Fruit fly (Drosophila melanogaster) whole organism, embryonic: Measurements from ENCODE around the gene teq.
A peak's percentile ranks its signal among the peaks of the same experiment; 100 is the strongest.

Experiments used
- Antp ChIP-seq: fragments of 200-800 bp; sonication (Bioruptor generic); optimal IDR thresholded peaks from 3 replicates; lab custom pipeline; 2016; ENCODE audit warnings: missing biosample characterization, missing genetic modification characterization
- CG10267 ChIP-seq: fragments of 200-800 bp; sonication (Bioruptor generic); optimal IDR thresholded peaks from 2 replicates; lab custom pipeline; 2018; ENCODE audit warnings: missing biosample characterization, mild to moderate bottlenecking, missing genetic modification characterization, moderate library complexity
- CG10321 ChIP-seq: fragments of 200-800 bp; sonication (Bioruptor generic); IDR thresholded peaks from 2 replicates; pipeline ENCODE4 v1.3.6; 2022; ENCODE audit warnings: missing biosample characterization, missing genetic modification characterization
- CG10366 ChIP-seq: fragments of 200-800 bp; sonication (Bioruptor generic); IDR thresholded peaks from 2 replicates; pipeline ENCODE4 v1.3.6; 2022; ENCODE audit warnings: missing biosample characterization, missing genetic modification characterization
- CG11398 ChIP-seq: fragments of 200-800 bp; sonication (Bioruptor generic); optimal IDR thresholded peaks from 2 replicates; lab custom pipeline; 2016; ENCODE audit warnings: missing biosample characterization, missing genetic modification characterization
- CG12104 ChIP-seq: fragments of 200-800 bp; sonication (Bioruptor generic); optimal IDR thresholded peaks from 3 replicates; lab custom pipeline; 2016; ENCODE audit warnings: missing biosample characterization, missing genetic modification characterization
- CG12942 ChIP-seq: fragments of 200-800 bp; sonication (Bioruptor generic); optimal IDR thresholded peaks from 3 replicates; lab custom pipeline; 2016; ENCODE audit warnings: missing biosample characterization, missing genetic modification characterization
- CG15601 ChIP-seq: fragments of 200-800 bp; sonication (Bioruptor generic); optimal IDR thresholded peaks from 3 replicates; lab custom pipeline; 2019; ENCODE audit warnings: missing biosample characterization, mild to moderate bottlenecking, missing genetic modification characterization, moderate library complexity
- CG18262 ChIP-seq: fragments of 200-800 bp; optimal IDR thresholded peaks from 3 replicates; lab custom pipeline; 2019; ENCODE audit warnings: missing biosample characterization, mild to moderate bottlenecking, missing genetic modification characterization, moderate library complexity
- CG1832 ChIP-seq: fragments of 200-800 bp; sonication (Bioruptor generic); optimal IDR thresholded peaks from 2 replicates; lab custom pipeline; 2017; ENCODE audit warnings: missing biosample characterization, mild to moderate bottlenecking, missing genetic modification characterization, inconsistent platforms
- CG2116 ChIP-seq: fragments of 200-800 bp; sonication (Bioruptor generic); optimal IDR thresholded peaks from 3 replicates; lab custom pipeline; 2018; ENCODE audit warnings: missing biosample characterization, mild to moderate bottlenecking, missing genetic modification characterization
- CG2712 ChIP-seq: fragments of 200-800 bp; optimal IDR thresholded peaks from 3 replicates; lab custom pipeline; 2019; ENCODE audit warnings: missing biosample characterization, mild to moderate bottlenecking, missing genetic modification characterization, moderate library complexity
- CG3065 ChIP-seq: fragments of 200-800 bp; sonication (Bioruptor generic); optimal IDR thresholded peaks from 2 replicates; lab custom pipeline; 2016; ENCODE audit warnings: missing biosample characterization, missing genetic modification characterization
- CG31441 ChIP-seq: fragments of 200-800 bp; sonication (Bioruptor generic); IDR thresholded peaks from 2 replicates; pipeline ENCODE4 v1.3.6; 2022; ENCODE audit warnings: missing biosample characterization, missing genetic modification characterization
- CG34376 ChIP-seq: fragments of 200-800 bp; sonication (Bioruptor generic); optimal IDR thresholded peaks from 2 replicates; lab custom pipeline; 2018; ENCODE audit warnings: missing biosample characterization, mild to moderate bottlenecking, missing genetic modification characterization
- CG3847 ChIP-seq: fragments of 200-800 bp; sonication (Bioruptor generic); IDR thresholded peaks from 2 replicates; pipeline ENCODE4 v1.3.6; 2022; ENCODE audit warnings: missing biosample characterization, missing genetic modification characterization
- CG3995 ChIP-seq: fragments of 200-800 bp; sonication (Bioruptor generic); optimal IDR thresholded peaks from 3 replicates; lab custom pipeline; 2016; ENCODE audit warnings: missing biosample characterization, missing genetic modification characterization
- CG4360 ChIP-seq: fragments of 200-800 bp; sonication (Bioruptor generic); IDR thresholded peaks from 2 replicates; pipeline ENCODE4 v1.3.6; 2022; ENCODE audit warnings: missing biosample characterization, missing genetic modification characterization
- CG4404 ChIP-seq: fragments of 200-800 bp; sonication (Bioruptor generic); IDR thresholded peaks from 2 replicates; pipeline ENCODE4 v1.3.6; 2022; ENCODE audit warnings: missing biosample characterization, missing genetic modification characterization
- CG6272 ChIP-seq: fragments of 200-800 bp; sonication (Bioruptor generic); IDR thresholded peaks from 2 replicates; pipeline ENCODE4 v1.3.6; 2022; ENCODE audit warnings: missing biosample characterization, missing genetic modification characterization
- CG6689 ChIP-seq: fragments of 200-800 bp; sonication (Bioruptor generic); IDR thresholded peaks from 2 replicates; pipeline ENCODE4 v1.3.6; 2022; ENCODE audit warnings: missing biosample characterization, missing genetic modification characterization
- CG6765 ChIP-seq: fragments of 200-800 bp; sonication (Bioruptor generic); optimal IDR thresholded peaks from 3 replicates; lab custom pipeline; 2017; ENCODE audit warnings: missing biosample characterization, mild to moderate bottlenecking, missing genetic modification characterization
- CG6813 ChIP-seq: fragments of 200-800 bp; sonication (Bioruptor generic); optimal IDR thresholded peaks from 2 replicates; lab custom pipeline; 2017; ENCODE audit warnings: missing biosample characterization, missing genetic modification characterization, mild to moderate bottlenecking, moderate library complexity, missing genetic modification reagents
- CG7928 ChIP-seq: fragments of 200-800 bp; sonication (Bioruptor generic); optimal IDR thresholded peaks from 2 replicates; lab custom pipeline; 2017; ENCODE audit warnings: missing biosample characterization, mild to moderate bottlenecking, missing genetic modification characterization
- D19B ChIP-seq: fragments of 200-800 bp; sonication (Bioruptor generic); optimal IDR thresholded peaks from 2 replicates; lab custom pipeline; 2017; ENCODE audit warnings: missing biosample characterization, mild to moderate bottlenecking, missing genetic modification characterization
- E2f1 ChIP-seq: fragments of 200-800 bp; sonication (Bioruptor generic); IDR thresholded peaks from 2 replicates; pipeline ENCODE4 v1.3.6; 2022; ENCODE audit warnings: missing biosample characterization, missing genetic modification characterization
- Fer1 ChIP-seq: fragments of 200-800 bp; sonication (Bioruptor generic); optimal IDR thresholded peaks from 2 replicates; lab custom pipeline; 2017; ENCODE audit warnings: missing biosample characterization, mild to moderate bottlenecking, missing genetic modification characterization
- H2.0 ChIP-seq: fragments of 200-800 bp; sonication (Bioruptor generic); IDR thresholded peaks from 2 replicates; pipeline ENCODE4 v1.3.6; 2022; ENCODE audit warnings: missing biosample characterization, missing genetic modification characterization
- HLH54F ChIP-seq: fragments of 200-800 bp; sonication (Bioruptor generic); optimal IDR thresholded peaks from 3 replicates; lab custom pipeline; 2016; ENCODE audit warnings: missing biosample characterization, missing genetic modification characterization
- Jarid2 ChIP-seq: fragments of 200-800 bp; sonication (Bioruptor generic); optimal IDR thresholded peaks from 3 replicates; lab custom pipeline; 2017; ENCODE audit warnings: mild to moderate bottlenecking, missing biosample characterization, missing genetic modification reagents, missing genetic modification characterization
- Lim3 ChIP-seq: fragments of 200-800 bp; sonication (Bioruptor generic); IDR thresholded peaks from 2 replicates; pipeline ENCODE4 v1.3.6; 2022; ENCODE audit warnings: missing biosample characterization, missing genetic modification characterization
- Mes4 ChIP-seq: fragments of 200-800 bp; sonication (Bioruptor generic); optimal IDR thresholded peaks from 2 replicates; lab custom pipeline; 2016; ENCODE audit warnings: missing biosample characterization, missing genetic modification characterization
- Myb ChIP-seq: fragments of 200-800 bp; sonication (Bioruptor generic); optimal IDR thresholded peaks from 2 replicates; lab custom pipeline; 2016; ENCODE audit warnings: missing biosample characterization, missing genetic modification characterization
- Opbp ChIP-seq: fragments of 200-800 bp; sonication (Bioruptor generic); IDR thresholded peaks from 3 replicates; pipeline ENCODE4 v1.3.6; 2022; ENCODE audit warnings: missing biosample characterization, missing genetic modification characterization; ENCODE audit not compliant: partially characterized antibody
- Poxn ChIP-seq: fragments of 200-800 bp; sonication (Bioruptor generic); IDR thresholded peaks from 2 replicates; pipeline ENCODE4 v1.3.6; 2022; ENCODE audit warnings: missing biosample characterization, missing genetic modification characterization
- abd-A ChIP-seq: fragments of 200-800 bp; sonication (Bioruptor generic); optimal IDR thresholded peaks from 3 replicates; lab custom pipeline; 2019; ENCODE audit warnings: missing biosample characterization, mild to moderate bottlenecking, missing genetic modification characterization, moderate library complexity
- ase ChIP-seq: fragments of 200-800 bp; sonication (Bioruptor generic); IDR thresholded peaks from 3 replicates; pipeline ENCODE4 v1.3.6; 2022; ENCODE audit warnings: missing biosample characterization, missing genetic modification characterization
- br ChIP-seq: fragments of >200 bp; optimal IDR thresholded peaks from 2 replicates; lab custom pipeline; 2017
- cg ChIP-seq: fragments of 200-800 bp; sonication (Bioruptor generic); optimal IDR thresholded peaks from 3 replicates; lab custom pipeline; 2019; ENCODE audit warnings: missing biosample characterization, mild to moderate bottlenecking, missing genetic modification characterization, moderate library complexity
- croc ChIP-seq: fragments of 200-800 bp; sonication (Bioruptor generic); conservative IDR thresholded peaks from 3 replicates; pipeline ENCODE4 v1.3.6; 2022; ENCODE audit warnings: missing biosample characterization, missing genetic modification characterization
- crol ChIP-seq: fragments of 200-800 bp; sonication (Bioruptor generic); IDR thresholded peaks from 2 replicates; pipeline ENCODE4 v1.3.6; 2022; ENCODE audit warnings: missing biosample characterization, missing genetic modification characterization
- disco-r ChIP-seq: fragments of 200-800 bp; sonication (Bioruptor generic); optimal IDR thresholded peaks from 2 replicates; lab custom pipeline; 2016; ENCODE audit warnings: missing biosample characterization, missing genetic modification characterization
- dpn ChIP-seq, 2 experiments: fragments of 200-800 bp; sonication (Bioruptor generic); optimal IDR thresholded peaks; 3 replicates each; lab custom pipeline; 2016; ENCODE audit warnings: missing biosample characterization in 2 of 2, missing genetic modification characterization in 2 of 2
- ems ChIP-seq: fragments of 200-800 bp; sonication (Bioruptor generic); optimal IDR thresholded peaks from 3 replicates; lab custom pipeline; 2016; ENCODE audit warnings: missing biosample characterization, missing genetic modification characterization
- insv ChIP-seq, 2 experiments: fragments of 200-800 bp; sonication (Bioruptor generic); optimal IDR thresholded peaks; 3 replicates each; lab custom pipeline; 2016 to 2018; ENCODE audit warnings: missing biosample characterization in 2 of 2, missing genetic modification characterization in 2 of 2
- jigr1 ChIP-seq: fragments of 200-800 bp; sonication (Bioruptor generic); IDR thresholded peaks from 3 replicates; pipeline ENCODE4 v1.3.6; 2022; ENCODE audit warnings: missing biosample characterization, missing genetic modification characterization
- kay ChIP-seq: fragments of 200-800 bp; sonication (Bioruptor generic); optimal IDR thresholded peaks from 2 replicates; lab custom pipeline; 2016; ENCODE audit warnings: missing biosample characterization, missing genetic modification characterization
- nmo ChIP-seq: fragments of 200-800 bp; sonication (Bioruptor generic); optimal IDR thresholded peaks from 2 replicates; lab custom pipeline; 2018; ENCODE audit warnings: missing biosample characterization, mild to moderate bottlenecking, missing genetic modification characterization, moderate library complexity
- pfk ChIP-seq: fragments of 200-800 bp; sonication (Bioruptor generic); optimal IDR thresholded peaks from 2 replicates; lab custom pipeline; 2018; ENCODE audit warnings: missing biosample characterization, mild to moderate bottlenecking, missing genetic modification characterization, moderate library complexity
- wdn ChIP-seq: fragments of 200-800 bp; sonication (Bioruptor generic); IDR thresholded peaks from 2 replicates; pipeline ENCODE4 v1.3.6; 2022; ENCODE audit warnings: missing biosample characterization, missing genetic modification characterization
- yki ChIP-seq: fragments of >200 bp; optimal IDR thresholded peaks from 3 replicates; lab custom pipeline; 2018

Gene teq

DNA sequence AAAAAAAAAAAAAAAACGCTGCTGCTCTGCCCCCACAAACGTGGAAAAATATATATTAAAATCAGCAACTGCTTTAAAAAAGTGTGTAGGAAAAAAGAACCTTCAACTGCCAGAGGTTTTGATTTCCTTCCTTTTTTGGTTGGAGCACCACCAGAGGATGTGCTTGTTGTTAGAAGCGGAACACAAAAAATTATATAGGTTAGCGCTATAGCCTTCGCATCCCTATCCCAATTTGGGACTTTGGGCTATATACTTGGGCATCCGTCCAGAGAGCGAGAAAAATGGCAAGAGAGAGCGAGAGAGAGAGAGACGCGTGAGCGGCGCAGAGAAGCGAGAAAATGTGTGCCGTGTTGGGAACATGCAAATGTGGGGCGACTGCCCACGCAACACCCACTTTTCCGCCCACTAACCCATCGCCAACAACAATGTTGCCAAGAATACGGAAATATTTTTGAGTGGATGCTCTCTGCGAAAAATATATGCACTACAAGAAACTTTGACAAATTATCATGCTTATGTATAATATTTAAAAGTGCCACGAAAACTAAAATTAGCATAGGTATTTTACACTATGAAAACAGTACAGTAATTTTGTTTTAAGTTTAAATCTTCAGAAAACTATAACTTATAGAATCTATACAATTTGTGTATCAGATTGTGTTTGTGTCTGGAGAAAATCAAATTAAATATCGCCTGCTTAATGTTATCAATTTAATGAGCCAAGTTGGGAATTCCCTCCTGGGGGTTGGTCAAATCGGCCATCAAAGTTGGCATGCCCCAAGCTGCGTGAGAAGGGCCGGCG lies 52.6 kb downstream of the teq start (continued):
- peak; percentile 22 to 68 for TF ChIP-seq dpn (GFP tag; optimal IDR thresholded peaks at IDR 0.05; lab: Kevin White, UChicago)
- peak; percentile 18 for TF ChIP-seq Antp (GFP tag; lab: Kevin White, UChicago)
- TF ChIP-seq CG31441: peak; percentile 69
- TF ChIP-seq Lim3: no peak
- no peak for TF ChIP-seq CG4404 (GFP tag; lab: Robert Waterston, UW)
- peak; percentile 81 for TF ChIP-seq Fer1 (GFP tag; lab: Kevin White, UChicago)
- TF ChIP-seq H2.0 (GFP tag; lab: Robert Waterston, UW): no peak; the same call in 1 of the 2 replicates
- peak; percentile 49 for TF ChIP-seq CG12104
- peak; percentile 27 for TF ChIP-seq nmo (GFP tag; lab: Kevin White, UChicago)
- no peak for TF ChIP-seq CG11398 (GFP tag; lab: Kevin White, UChicago)
- TF ChIP-seq CG10267: peak; percentile 17
- no peak for TF ChIP-seq CG7928 (GFP tag; lab: Kevin White, UChicago)
- no peak for TF ChIP-seq Poxn (GFP tag; lab: Robert Waterston, UW)
- TF ChIP-seq insv (GFP tag; optimal IDR thresholded peaks at IDR 0.05; lab: Kevin White, UChicago): no peak
- TF ChIP-seq CG3065 (GFP tag; lab: Kevin White, UChicago): no peak
- TF ChIP-seq CG10366 (GFP tag; lab: Robert Waterston, UW): no peak
- TF ChIP-seq jigr1 (GFP tag; lab: Robert Waterston, UW): no peak
- no peak for TF ChIP-seq CG1832 (GFP tag; lab: Kevin White, UChicago)
- TF ChIP-seq CG15601: no peak
- no peak for TF ChIP-seq wdn (GFP tag; lab: Robert Waterston, UW)
- TF ChIP-seq CG4360 (GFP tag; lab: Robert Waterston, UW): peak; percentile 19; the same call in 1 of the 2 replicates
- peak; percentile 60 for TF ChIP-seq CG2712 (tag; lab: Kevin White, UChicago)
- TF ChIP-seq E2f1 (GFP tag; lab: Robert Waterston, UW): peak; percentile 35; the same call in 1 of the 2 replicates
- TF ChIP-seq Opbp: no peak
- TF ChIP-seq Jarid2 (GFP tag; lab: Kevin White, UChicago): no peak
- no peak for TF ChIP-seq CG2116 (GFP tag; lab: Kevin White, UChicago)
- TF ChIP-seq CG10321: no peak
- no peak; the same call in 1 of the 2 replicates for TF ChIP-seq CG6689 (GFP tag; lab: Robert Waterston, UW)
- TF ChIP-seq CG34376 (GFP tag; lab: Kevin White, UChicago): peak; percentile 40
- no peak for TF ChIP-seq crol (GFP tag; lab: Robert Waterston, UW)
- peak; percentile 53 for TF ChIP-seq CG6765 (GFP tag; lab: Kevin White, UChicago)
- TF ChIP-seq CG6272 (GFP tag; lab: Robert Waterston, UW): no peak
- peak; percentile 32 for TF ChIP-seq Myb (GFP tag; lab: Kevin White, UChicago)
- no peak for TF ChIP-seq disco-r
- TF ChIP-seq br (lab: Kevin White, UChicago): no peak
- TF ChIP-seq CG3847 (GFP tag; lab: Robert Waterston, UW): 0 out of 2 replicates have a peak, but pooled peaks have one; percentile 27
- peak; percentile 49 for TF ChIP-seq HLH54F (GFP tag; lab: Kevin White, UChicago)
- TF ChIP-seq croc (GFP tag; lab: Robert Waterston, UW): no peak
- TF ChIP-seq CG12942 (GFP tag; lab: Kevin White, UChicago): no peak
- peak; percentile 28 for TF ChIP-seq abd-A (tag; lab: Kevin White, UChicago)
- TF ChIP-seq Mes4 (GFP tag; lab: Kevin White, UChicago): no peak
- no peak for TF ChIP-seq CG3995
- TF ChIP-seq ase (GFP tag; lab: Robert Waterston, UW): no peak
- TF ChIP-seq pfk: no peak
- no peak for TF ChIP-seq CG6813 (GFP tag; lab: Kevin White, UChicago)
- peak; percentile 40 for TF ChIP-seq CG18262 (tag; lab: Kevin White, UChicago)
- TF ChIP-seq D19B (GFP tag; lab: Kevin White, UChicago): peak; percentile 54
- peak; percentile 44 for TF ChIP-seq kay (GFP tag; lab: Kevin White, UChicago)
- no peak for TF ChIP-seq cg
- TF ChIP-seq ems: peak; percentile 51
- peak; percentile 44 for TF ChIP-seq yki (lab: Kevin White, UChicago)
